Fruit fly (Drosophila melanogaster): ENCODE data around the gene RfC38.

The RfC38 gene

DNA sequence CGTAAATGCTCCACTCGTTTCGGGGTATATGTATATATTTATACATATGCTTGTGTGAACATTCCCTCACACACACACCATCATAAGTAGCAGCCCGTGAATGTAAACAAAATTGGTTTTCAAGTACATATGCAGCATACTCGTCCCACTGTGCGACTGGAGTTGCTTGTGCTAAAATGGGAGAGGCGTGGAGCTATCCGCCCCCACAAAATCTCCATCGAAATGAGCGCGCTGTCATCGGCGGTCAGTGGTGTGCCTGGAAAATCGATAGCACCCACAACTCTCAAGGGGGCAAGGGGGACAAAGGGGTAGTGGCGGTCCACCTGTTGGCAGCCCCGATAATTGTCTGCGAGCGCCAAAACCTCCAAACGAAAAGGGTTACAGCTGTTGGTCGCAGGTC, 37.6 kb upstream of the RfC38 start (continued):
- TF ChIP-seq inv (GFP tag; IDR thresholded peaks at IDR 0.05; ENCODE audit: partially characterized antibody), result no peak
- TF ChIP-seq Opbp (GFP tag; IDR thresholded peaks at IDR 0.05; ENCODE audit: partially characterized antibody), result peak; percentile 20; the same call in 1 of the 3 replicates
- TF ChIP-seq CG10959 (GFP tag; IDR thresholded peaks at IDR 0.05), result no peak
- TF ChIP-seq Deaf1 (tag; optimal IDR thresholded peaks at IDR 0.05), result no peak
- TF ChIP-seq jing (GFP tag; optimal IDR thresholded peaks at IDR 0.05), result no peak
- TF ChIP-seq ken (GFP tag; IDR thresholded peaks at IDR 0.05), result no peak
- TF ChIP-seq CG18011 (GFP tag; optimal IDR thresholded peaks at IDR 0.05), result no peak
- TF ChIP-seq bbx (GFP tag; IDR thresholded peaks at IDR 0.05; ENCODE audit: partially characterized antibody), result 0 out of 2 replicates have a peak, but pooled peaks have one; percentile 34
- no peak for TF ChIP-seq Max (GFP tag; optimal IDR thresholded peaks at IDR 0.05)
- no peak for TF ChIP-seq Rx (GFP tag; IDR thresholded peaks at IDR 0.05)
- TF ChIP-seq maf-S (GFP tag; optimal IDR thresholded peaks at IDR 0.05), result no peak
- TF ChIP-seq row (GFP tag; IDR thresholded peaks at IDR 0.05), result peak; percentile 72; the same call in 2 of the 3 replicates
- no peak for TF ChIP-seq CG17912 (GFP tag; optimal IDR thresholded peaks at IDR 0.05)
- TF ChIP-seq Mad (GFP tag; optimal IDR thresholded peaks at IDR 0.05), result no peak
- TF ChIP-seq so (GFP tag; IDR thresholded peaks at IDR 0.05), result 0 out of 3 replicates have a peak, but pooled peaks have one; percentile 13
- TF ChIP-seq H2.0 (GFP tag; IDR thresholded peaks at IDR 0.05), result no peak
- 0 out of 2 replicates have a peak, but pooled peaks have one; percentile 21 for TF ChIP-seq nerfin-2 (GFP tag; IDR thresholded peaks at IDR 0.05; ENCODE audit: partially characterized antibody)
- TF ChIP-seq CG6791 (GFP tag; IDR thresholded peaks at IDR 0.05; ENCODE audit: partially characterized antibody), result 0 out of 3 replicates have a peak, but pooled peaks have one; percentile 49
- no peak for TF ChIP-seq vnd (GFP tag; IDR thresholded peaks at IDR 0.05; ENCODE audit: partially characterized antibody)
- no peak for TF ChIP-seq usp (GFP tag; optimal IDR thresholded peaks at IDR 0.05)
- peak; percentile 14 for TF ChIP-seq nmo (GFP tag; optimal IDR thresholded peaks at IDR 0.05)
- TF ChIP-seq BtbVII (GFP tag; optimal IDR thresholded peaks at IDR 0.05), result no peak
- 0 out of 2 replicates have a peak, but pooled peaks have one; percentile 17 for TF ChIP-seq amos (GFP tag; IDR thresholded peaks at IDR 0.05; ENCODE audit: partially characterized antibody)
- no peak for TF ChIP-seq dpn (GFP tag; optimal IDR thresholded peaks at IDR 0.05)
- peak; percentile 12; the same call in 1 of the 3 replicates for TF ChIP-seq HLH4C (GFP tag; IDR thresholded peaks at IDR 0.05; ENCODE audit: partially characterized antibody)
- TF ChIP-seq Bdp1 (GFP tag; optimal IDR thresholded peaks at IDR 0.05), result no peak
- TF ChIP-seq CG10543 (GFP tag; optimal IDR thresholded peaks at IDR 0.05), result peak; percentile 32
- TF ChIP-seq seq (GFP tag; IDR thresholded peaks at IDR 0.05), result peak; percentile 59; the same call in 1 of the 2 replicates
- no peak for TF ChIP-seq CG14965 (GFP tag; optimal IDR thresholded peaks at IDR 0.05; ENCODE audit: borderline replicate concordance)
- TF ChIP-seq bowl (GFP tag; IDR thresholded peaks at IDR 0.05), result no peak
- TF ChIP-seq Med (GFP tag), result peak; percentile 52
- no peak for TF ChIP-seq dan (GFP tag; IDR thresholded peaks at IDR 0.05)
- TF ChIP-seq CG12071 (GFP tag; optimal IDR thresholded peaks at IDR 0.05), result peak; percentile 10
- TF ChIP-seq gfzf (GFP tag; optimal IDR thresholded peaks at IDR 0.05), result no peak
- TF ChIP-seq mam (GFP tag; optimal IDR thresholded peaks at IDR 0.05), result no peak
- TF ChIP-seq CG18476 (GFP tag; optimal IDR thresholded peaks at IDR 0.05), result no peak
- TF ChIP-seq Dref (GFP tag; IDR thresholded peaks at IDR 0.05), result peak; percentile 28; the same call in 1 of the 2 replicates
- TF ChIP-seq knrl (GFP tag; IDR thresholded peaks at IDR 0.05; ENCODE audit: partially characterized antibody), result 0 out of 3 replicates have a peak, but pooled peaks have one; percentile 31
- TF ChIP-seq CG14860 (GFP tag; IDR thresholded peaks at IDR 0.05; ENCODE audit: partially characterized antibody), result 0 out of 3 replicates have a peak, but pooled peaks have one; percentile 41
- TF ChIP-seq ewg (GFP tag; optimal IDR thresholded peaks at IDR 0.05), result peak; percentile 22
- no peak for TF ChIP-seq CG6254 (GFP tag; optimal IDR thresholded peaks at IDR 0.05)
- TF ChIP-seq CG13894 (tag; optimal IDR thresholded peaks at IDR 0.05), result no peak
- no peak for TF ChIP-seq CG6175 (GFP tag; IDR thresholded peaks at IDR 0.05)
- TF ChIP-seq Atf6 (GFP tag; IDR thresholded peaks at IDR 0.05), result 0 out of 2 replicates have a peak, but pooled peaks have one; percentile 24
- peak; percentile 27; the same call in 1 of the 2 replicates for TF ChIP-seq CG9932 (GFP tag; IDR thresholded peaks at IDR 0.05)
- TF ChIP-seq CG11695 (GFP tag; IDR thresholded peaks at IDR 0.05), result no peak
- no peak for TF ChIP-seq HmgZ (tag; optimal IDR thresholded peaks at IDR 0.05)
- no peak for TF ChIP-seq lbe (GFP tag; optimal IDR thresholded peaks at IDR 0.05)
- TF ChIP-seq CG10565 (GFP tag; optimal IDR thresholded peaks at IDR 0.05), result no peak
